Fruit fly (Drosophila melanogaster) whole organism, embryonic: Measurements from ENCODE around the gene CG17221.

Experiments used
- CG1024 ChIP-seq: fragments of 200-800 bp; sonication (Bioruptor generic); IDR thresholded peaks from 2 replicates; pipeline ENCODE4 v1.3.6; 2022; ENCODE audit warnings: missing biosample characterization, missing genetic modification characterization
- CG12071 ChIP-seq: fragments of 200-800 bp; sonication (Bioruptor generic); optimal IDR thresholded peaks from 3 replicates; lab custom pipeline; 2018; ENCODE audit warnings: missing biosample characterization, mild to moderate bottlenecking, missing genetic modification characterization
- CG12104 ChIP-seq: fragments of 200-800 bp; sonication (Bioruptor generic); optimal IDR thresholded peaks from 3 replicates; lab custom pipeline; 2016; ENCODE audit warnings: missing biosample characterization, missing genetic modification characterization
- CG12219 ChIP-seq: fragments of 200-800 bp; sonication (Bioruptor generic); optimal IDR thresholded peaks from 3 replicates; lab custom pipeline; 2018; ENCODE audit warnings: missing biosample characterization, mild to moderate bottlenecking, missing genetic modification characterization
- CG13123 ChIP-seq: fragments of 200-800 bp; sonication (Bioruptor generic); optimal IDR thresholded peaks from 2 replicates; lab custom pipeline; 2016; ENCODE audit warnings: missing biosample characterization, missing genetic modification characterization
- CG13775 ChIP-seq: fragments of 200-800 bp; sonication (Bioruptor generic); optimal IDR thresholded peaks from 3 replicates; lab custom pipeline; 2017; ENCODE audit warnings: missing biosample characterization, mild to moderate bottlenecking, missing genetic modification characterization
- CG1529 ChIP-seq: fragments of 200-800 bp; sonication (Bioruptor generic); optimal IDR thresholded peaks from 3 replicates; lab custom pipeline; 2018; ENCODE audit warnings: missing biosample characterization, missing genetic modification characterization
- CG17568 ChIP-seq: fragments of 200-800 bp; sonication (Bioruptor generic); optimal IDR thresholded peaks from 2 replicates; lab custom pipeline; 2018; ENCODE audit warnings: missing biosample characterization, mild to moderate bottlenecking, missing genetic modification characterization, moderate library complexity
- CG18599 ChIP-seq: fragments of 200-800 bp; sonication (Bioruptor generic); optimal IDR thresholded peaks from 3 replicates; lab custom pipeline; 2017; ENCODE audit warnings: missing biosample characterization, missing genetic modification characterization, mild to moderate bottlenecking, moderate library complexity, missing genetic modification reagents
- CG2120 ChIP-seq: fragments of 200-800 bp; sonication (Bioruptor generic); optimal IDR thresholded peaks from 3 replicates; lab custom pipeline; 2016; ENCODE audit warnings: missing biosample characterization, missing genetic modification characterization
- CG2875 ChIP-seq: fragments of 200-800 bp; sonication (Bioruptor generic); optimal IDR thresholded peaks from 2 replicates; lab custom pipeline; 2017; ENCODE audit warnings: missing biosample characterization, mild to moderate bottlenecking, missing genetic modification characterization, missing genetic modification reagents
- CG30403 ChIP-seq: fragments of 200-800 bp; sonication (Bioruptor generic); optimal IDR thresholded peaks from 3 replicates; lab custom pipeline; 2016; ENCODE audit warnings: missing biosample characterization, missing genetic modification characterization
- CG32532 ChIP-seq: fragments of 200-800 bp; sonication (Bioruptor generic); IDR thresholded peaks from 2 replicates; pipeline ENCODE4 v1.3.6; 2022; ENCODE audit warnings: missing biosample characterization, missing genetic modification characterization
- CG3407 ChIP-seq: fragments of 200-800 bp; sonication (Bioruptor generic); optimal IDR thresholded peaks from 2 replicates; lab custom pipeline; 2018; ENCODE audit warnings: missing biosample characterization, mild to moderate bottlenecking, missing genetic modification characterization
- CG34422 ChIP-seq: fragments of 200-800 bp; sonication (Bioruptor generic); IDR thresholded peaks from 3 replicates; pipeline ENCODE4 v1.3.6; 2022; ENCODE audit warnings: missing biosample characterization, missing genetic modification characterization
- CG43689 ChIP-seq: fragments of 200-800 bp; sonication (Bioruptor generic); IDR thresholded peaks from 2 replicates; pipeline ENCODE4 v1.3.6; 2022; ENCODE audit warnings: missing biosample characterization, missing genetic modification characterization
- CG6272 ChIP-seq: fragments of 200-800 bp; sonication (Bioruptor generic); IDR thresholded peaks from 2 replicates; pipeline ENCODE4 v1.3.6; 2022; ENCODE audit warnings: missing biosample characterization, missing genetic modification characterization
- CG7271 ChIP-seq: fragments of 200-800 bp; sonication (Bioruptor generic); optimal IDR thresholded peaks from 2 replicates; lab custom pipeline; 2018; ENCODE audit warnings: missing biosample characterization, mild to moderate bottlenecking, missing genetic modification characterization, moderate library complexity
- CG7745 ChIP-seq: fragments of 200-800 bp; sonication (Bioruptor generic); optimal IDR thresholded peaks from 2 replicates; lab custom pipeline; 2018; ENCODE audit warnings: missing biosample characterization, mild to moderate bottlenecking, missing genetic modification characterization, moderate library complexity
- CG7928 ChIP-seq: fragments of 200-800 bp; sonication (Bioruptor generic); optimal IDR thresholded peaks from 2 replicates; lab custom pipeline; 2017; ENCODE audit warnings: missing biosample characterization, mild to moderate bottlenecking, missing genetic modification characterization
- CG9437 ChIP-seq: fragments of 200-800 bp; sonication (Bioruptor generic); optimal IDR thresholded peaks from 2 replicates; lab custom pipeline; 2018; ENCODE audit warnings: missing biosample characterization, mild to moderate bottlenecking, missing genetic modification characterization
- Dbx ChIP-seq: fragments of 200-800 bp; sonication (Bioruptor generic); IDR thresholded peaks from 3 replicates; pipeline ENCODE4 v1.3.6; 2022; ENCODE audit warnings: missing biosample characterization, missing genetic modification characterization
- Doc2 ChIP-seq: fragments of 200-800 bp; sonication (Bioruptor generic); IDR thresholded peaks from 2 replicates; pipeline ENCODE4 v1.3.6; 2022; ENCODE audit warnings: missing biosample characterization, missing genetic modification characterization
- Dref ChIP-seq: fragments of 200-800 bp; sonication (Bioruptor generic); IDR thresholded peaks from 2 replicates; pipeline ENCODE4 v1.3.6; 2022; ENCODE audit warnings: missing biosample characterization, missing genetic modification characterization
- E2f2 ChIP-seq: fragments of 200-800 bp; sonication (Bioruptor generic); IDR thresholded peaks from 2 replicates; pipeline ENCODE4 v1.3.6; 2022; ENCODE audit warnings: missing biosample characterization, missing genetic modification characterization
- Ets97D ChIP-seq: fragments of 200-800 bp; sonication (Bioruptor generic); optimal IDR thresholded peaks from 3 replicates; lab custom pipeline; 2016; ENCODE audit warnings: missing biosample characterization, missing genetic modification characterization
- Hmx ChIP-seq: fragments of 200-800 bp; sonication (Bioruptor generic); optimal IDR thresholded peaks from 2 replicates; lab custom pipeline; 2016; ENCODE audit warnings: missing biosample characterization, missing genetic modification characterization
- Meics ChIP-seq: fragments of 200-800 bp; sonication (Bioruptor generic); optimal IDR thresholded peaks from 2 replicates; lab custom pipeline; 2017; ENCODE audit warnings: missing biosample characterization, mild to moderate bottlenecking, missing genetic modification characterization
- Nf-YA ChIP-seq: fragments of 200-800 bp; sonication (Bioruptor generic); IDR thresholded peaks from 2 replicates; pipeline ENCODE4 v1.3.6; 2022; ENCODE audit warnings: missing biosample characterization, missing genetic modification characterization
- Oaz ChIP-seq: fragments of 200-800 bp; sonication (Bioruptor generic); IDR thresholded peaks from 2 replicates; pipeline ENCODE4 v1.3.6; 2022; ENCODE audit warnings: missing biosample characterization, missing genetic modification characterization
- Opbp ChIP-seq: fragments of 200-800 bp; sonication (Bioruptor generic); IDR thresholded peaks from 3 replicates; pipeline ENCODE4 v1.3.6; 2022; ENCODE audit warnings: missing biosample characterization, missing genetic modification characterization; ENCODE audit not compliant: partially characterized antibody
- PHDP ChIP-seq: fragments of 200-800 bp; sonication (Bioruptor generic); optimal IDR thresholded peaks from 3 replicates; lab custom pipeline; 2018; ENCODE audit warnings: missing biosample characterization, mild to moderate bottlenecking, missing genetic modification characterization, moderate library complexity
- Pdp1 ChIP-seq, 2 experiments: fragments of 200-800 bp; sonication (Bioruptor generic); optimal IDR thresholded peaks; 3 replicates each; lab custom pipeline; 2016; ENCODE audit warnings: missing biosample characterization in 2 of 2, missing genetic modification characterization in 2 of 2, mild to moderate bottlenecking in 1 of 2, moderate library complexity in 1 of 2
- Scr ChIP-seq: fragments of 200-800 bp; sonication (Bioruptor generic); IDR thresholded peaks from 2 replicates; pipeline ENCODE4 v1.3.6; 2022; ENCODE audit warnings: missing biosample characterization, missing genetic modification characterization; ENCODE audit not compliant: partially characterized antibody
- Vsx1 ChIP-seq: fragments of 200-800 bp; sonication (Bioruptor generic); optimal IDR thresholded peaks from 2 replicates; lab custom pipeline; 2017; ENCODE audit warnings: missing biosample characterization, mild to moderate bottlenecking, missing genetic modification characterization, missing genetic modification reagents
- ac ChIP-seq: fragments of 200-800 bp; sonication (Bioruptor generic); optimal IDR thresholded peaks from 3 replicates; lab custom pipeline; 2017; ENCODE audit warnings: missing biosample characterization, mild to moderate bottlenecking, missing genetic modification characterization
- btn ChIP-seq: fragments of 200-800 bp; sonication (Bioruptor generic); optimal IDR thresholded peaks from 2 replicates; lab custom pipeline; 2016; ENCODE audit warnings: missing biosample characterization, missing genetic modification characterization
- cg ChIP-seq: fragments of 200-800 bp; sonication (Bioruptor generic); optimal IDR thresholded peaks from 3 replicates; lab custom pipeline; 2019; ENCODE audit warnings: missing biosample characterization, mild to moderate bottlenecking, missing genetic modification characterization, moderate library complexity
- chinmo ChIP-seq: fragments of 200-800 bp; sonication (Bioruptor generic); IDR thresholded peaks from 4 replicates; pipeline ENCODE4 v1.3.6; 2022; ENCODE audit warnings: missing biosample characterization, missing genetic modification characterization; ENCODE audit not compliant: partially characterized antibody
- gfzf ChIP-seq: fragments of 200-800 bp; sonication (Bioruptor generic); optimal IDR thresholded peaks from 2 replicates; lab custom pipeline; 2016; ENCODE audit warnings: missing biosample characterization, mild to moderate bottlenecking, missing genetic modification characterization, moderate library complexity
- ind ChIP-seq: fragments of 200-800 bp; sonication (Bioruptor generic); optimal IDR thresholded peaks from 3 replicates; lab custom pipeline; 2016; ENCODE audit warnings: missing biosample characterization, missing genetic modification characterization
- kni ChIP-seq: fragments of 200-800 bp; sonication (Bioruptor generic); optimal IDR thresholded peaks from 3 replicates; lab custom pipeline; 2017; ENCODE audit warnings: mild to moderate bottlenecking, missing biosample characterization, missing genetic modification reagents, missing genetic modification characterization
- mld ChIP-seq: fragments of 200-800 bp; sonication (Bioruptor generic); IDR thresholded peaks from 3 replicates; pipeline ENCODE4 v1.3.6; 2022; ENCODE audit warnings: missing biosample characterization, missing genetic modification characterization; ENCODE audit not compliant: partially characterized antibody
- nom ChIP-seq: fragments of 200-800 bp; sonication (Bioruptor generic); optimal IDR thresholded peaks from 2 replicates; lab custom pipeline; 2017; ENCODE audit warnings: missing biosample characterization, missing genetic modification characterization, mild to moderate bottlenecking, moderate library complexity, missing genetic modification reagents
- oc ChIP-seq: fragments of 200-800 bp; sonication (Bioruptor generic); optimal IDR thresholded peaks from 2 replicates; lab custom pipeline; 2018; ENCODE audit warnings: missing biosample characterization, mild to moderate bottlenecking, missing genetic modification characterization, moderate library complexity
- pum ChIP-seq: fragments of 200-800 bp; sonication (Bioruptor generic); optimal IDR thresholded peaks from 2 replicates; lab custom pipeline; 2016; ENCODE audit warnings: missing biosample characterization, missing genetic modification characterization
- rib ChIP-seq: fragments of 200-800 bp; sonication (Bioruptor generic); IDR thresholded peaks from 2 replicates; pipeline ENCODE4 v1.3.6; 2022; ENCODE audit warnings: missing biosample characterization, missing genetic modification characterization
- ssp ChIP-seq: fragments of 200-800 bp; sonication (Bioruptor generic); IDR thresholded peaks from 2 replicates; pipeline ENCODE4 v1.3.6; 2022; ENCODE audit warnings: missing biosample characterization, missing genetic modification characterization
- tx ChIP-seq: fragments of 200-800 bp; sonication (Bioruptor generic); optimal IDR thresholded peaks from 2 replicates; lab custom pipeline; 2016; ENCODE audit warnings: missing biosample characterization, missing genetic modification characterization
- vnd ChIP-seq: fragments of 200-800 bp; sonication (Bioruptor generic); IDR thresholded peaks from 3 replicates; pipeline ENCODE4 v1.3.6; 2022; ENCODE audit warnings: missing biosample characterization, missing genetic modification characterization; ENCODE audit not compliant: partially characterized antibody
- wdn ChIP-seq: fragments of 200-800 bp; sonication (Bioruptor generic); IDR thresholded peaks from 2 replicates; pipeline ENCODE4 v1.3.6; 2022; ENCODE audit warnings: missing biosample characterization, missing genetic modification characterization

CG17221 gene

DNA sequence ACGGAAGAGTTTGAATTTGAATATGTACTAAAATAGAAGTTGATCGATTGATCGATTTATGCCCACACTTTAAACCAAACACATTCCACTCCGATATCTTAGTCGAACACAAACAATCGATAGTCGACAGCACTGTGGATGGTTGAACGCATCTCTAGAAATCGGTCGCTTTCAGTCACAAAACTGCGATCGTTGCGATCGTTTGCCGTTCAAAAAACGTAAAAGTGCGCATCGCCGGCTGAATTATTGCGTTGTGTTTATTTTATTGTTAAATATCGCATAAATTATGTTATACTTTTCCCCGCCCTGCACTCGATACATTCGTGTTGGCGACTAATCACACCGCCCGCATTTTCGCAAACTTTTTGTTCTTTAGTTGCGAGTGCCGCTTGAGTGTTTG, 40.7 kb upstream of the CG17221 start, which contains the start of gene Ccdc85 (continued):
- TF ChIP-seq CG7928 (GFP tag; lab: Kevin White, UChicago) (no peak), ind (GFP tag; lab: Kevin White, UChicago) (no peak), Oaz (GFP tag; lab: Robert Waterston, UW) (0 out of 2 replicates have a peak, but pooled peaks have one; percentile 5), mld (GFP tag; lab: Robert Waterston, UW) (peak; percentile 98), chinmo (GFP tag; lab: Robert Waterston, UW) (peak; percentile 98), CG1024 (GFP tag; lab: Robert Waterston, UW) (no peak), pum (GFP tag; lab: Kevin White, UChicago) (no peak), btn (GFP tag; lab: Kevin White, UChicago) (no peak), CG1529 (GFP tag; lab: Kevin White, UChicago) (no peak), tx (no peak), Nf-YA (GFP tag; lab: Robert Waterston, UW) (0 out of 2 replicates have a peak, but pooled peaks have one; percentile 7), CG32532 (GFP tag; lab: Robert Waterston, UW) (peak; percentile 20; the same call in 1 of the 2 replicates), vnd (peak; percentile 94), ssp (GFP tag; lab: Robert Waterston, UW) (no peak), CG12071 (GFP tag; lab: Kevin White, UChicago) (no peak), Dbx (GFP tag; lab: Robert Waterston, UW) (peak; percentile 18; the same call in 1 of the 3 replicates), CG6272 (GFP tag; lab: Robert Waterston, UW) (no peak), CG18599 (GFP tag; lab: Kevin White, UChicago) (no peak), Opbp (GFP tag; lab: Robert Waterston, UW) (peak; percentile 96), CG34422 (peak; percentile 70; the same call in 1 of the 3 replicates), Vsx1 (no peak), Ets97D (peak; percentile 58), CG2875 (GFP tag; lab: Kevin White, UChicago) (no peak), oc (no peak), CG3407 (no peak), cg (no peak), Doc2 (GFP tag; lab: Robert Waterston, UW) (no peak), PHDP (peak; percentile 35), CG12104 (GFP tag; lab: Kevin White, UChicago) (no peak), ac (no peak), gfzf (GFP tag; lab: Kevin White, UChicago) (peak; percentile 24), Pdp1 (GFP tag; optimal IDR thresholded peaks at IDR 0.05; lab: Kevin White, UChicago) (no peak), Scr (peak; percentile 92), E2f2 (GFP tag; lab: Robert Waterston, UW) (peak; percentile 74), wdn (GFP tag; lab: Robert Waterston, UW) (no peak), nom (GFP tag; lab: Kevin White, UChicago) (peak; percentile 8), Meics (GFP tag; lab: Kevin White, UChicago) (no peak), CG7271 (tag; lab: Kevin White, UChicago) (no peak), CG2120 (no peak), CG13775 (GFP tag; lab: Kevin White, UChicago) (no peak), CG12219 (GFP tag; lab: Kevin White, UChicago) (no peak), CG13123 (no peak), kni (GFP tag; lab: Kevin White, UChicago) (no peak), CG30403 (GFP tag; lab: Kevin White, UChicago) (no peak), CG9437 (no peak), CG7745 (no peak), Hmx (GFP tag; lab: Kevin White, UChicago) (no peak), CG17568 (GFP tag; lab: Kevin White, UChicago) (no peak), Dref (GFP tag; lab: Robert Waterston, UW) (peak; percentile 98), CG43689 (GFP tag; lab: Robert Waterston, UW) (no peak), rib (GFP tag; lab: Robert Waterston, UW) (no peak)
